Fruit fly (Drosophila melanogaster) whole organism, pupa: ENCODE measurements around the gene CG32856.

Source experiments
- CG10348 ChIP-seq: fragments of 200-800 bp; sonication (Bioruptor generic); IDR thresholded peaks from 2 replicates; pipeline ENCODE4 v1.3.6; 2022; ENCODE audit warnings: missing biosample characterization, missing genetic modification characterization
- CG12605 ChIP-seq: fragments of 200-800 bp; sonication (Bioruptor generic); IDR thresholded peaks from 2 replicates; pipeline ENCODE4 v1.3.6; 2022; ENCODE audit warnings: missing biosample characterization, missing genetic modification characterization
- CG13204 ChIP-seq: fragments of 200-800 bp; sonication (Bioruptor generic); optimal IDR thresholded peaks from 2 replicates; lab custom pipeline; 2018; ENCODE audit warnings: missing biosample characterization, mild to moderate bottlenecking, missing genetic modification characterization, moderate library complexity
- CG14655 ChIP-seq: fragments of 200-800 bp; sonication (Bioruptor generic); optimal IDR thresholded peaks from 3 replicates; lab custom pipeline; 2017; ENCODE audit warnings: mild to moderate bottlenecking, missing biosample characterization, missing genetic modification reagents, missing genetic modification characterization
- CG15710 ChIP-seq: fragments of 200-800 bp; sonication (Bioruptor generic); optimal IDR thresholded peaks from 2 replicates; lab custom pipeline; 2018; ENCODE audit warnings: missing biosample characterization, mild to moderate bottlenecking, missing genetic modification characterization, moderate library complexity
- CG17806 ChIP-seq: fragments of 200-800 bp; sonication (Bioruptor generic); optimal IDR thresholded peaks from 2 replicates; lab custom pipeline; 2018; ENCODE audit warnings: missing biosample characterization, mild to moderate bottlenecking, missing genetic modification characterization, moderate library complexity
- CG32121 ChIP-seq: fragments of 200-800 bp; sonication (Bioruptor generic); IDR thresholded peaks from 2 replicates; pipeline ENCODE4 v1.3.6; 2022; ENCODE audit warnings: missing biosample characterization, missing genetic modification characterization
- CG34367 ChIP-seq: fragments of 200-800 bp; sonication (Bioruptor generic); optimal IDR thresholded peaks from 2 replicates; lab custom pipeline; 2018; ENCODE audit warnings: missing biosample characterization, mild to moderate bottlenecking, missing genetic modification characterization
- CG4496 ChIP-seq: fragments of 200-800 bp; sonication (Bioruptor generic); IDR thresholded peaks from 3 replicates; pipeline ENCODE4 v1.3.6; 2022; ENCODE audit warnings: missing biosample characterization, missing genetic modification characterization
- CG8159 ChIP-seq: fragments of 200-800 bp; sonication (Bioruptor generic); optimal IDR thresholded peaks from 3 replicates; lab custom pipeline; 2018; ENCODE audit warnings: missing biosample characterization, mild to moderate bottlenecking, missing genetic modification characterization, moderate library complexity
- CG8301 ChIP-seq: fragments of 200-800 bp; sonication (Bioruptor generic); optimal IDR thresholded peaks from 2 replicates; lab custom pipeline; 2018; ENCODE audit warnings: missing biosample characterization, mild to moderate bottlenecking, missing genetic modification characterization
- CG9948 ChIP-seq: fragments of 200-800 bp; sonication (Bioruptor generic); optimal IDR thresholded peaks from 2 replicates; lab custom pipeline; 2018; ENCODE audit warnings: missing biosample characterization, mild to moderate bottlenecking, missing genetic modification characterization, moderate library complexity
- D1 ChIP-seq: fragments of 200-800 bp; sonication (Bioruptor generic); optimal IDR thresholded peaks from 2 replicates; lab custom pipeline; 2018; ENCODE audit warnings: missing biosample characterization, mild to moderate bottlenecking, missing genetic modification characterization, moderate library complexity
- EcR ChIP-seq: fragments of 200-800 bp; sonication (Bioruptor generic); optimal IDR thresholded peaks from 3 replicates; lab custom pipeline; 2019; ENCODE audit warnings: missing biosample characterization, missing genetic modification characterization, mild to moderate bottlenecking, moderate library complexity, missing genetic modification reagents
- Ets98B ChIP-seq: fragments of 200-800 bp; sonication (Bioruptor generic); IDR thresholded peaks from 2 replicates; pipeline ENCODE4 v1.3.6; 2022; ENCODE audit warnings: missing biosample characterization, missing genetic modification characterization
- Pif1A ChIP-seq: fragments of 200-800 bp; sonication (Bioruptor generic); optimal IDR thresholded peaks from 3 replicates; lab custom pipeline; 2016; ENCODE audit warnings: missing biosample characterization, missing genetic modification characterization
- Pif1B ChIP-seq: fragments of 200-800 bp; sonication (Bioruptor generic); optimal IDR thresholded peaks from 3 replicates; lab custom pipeline; 2016; ENCODE audit warnings: missing biosample characterization, missing genetic modification characterization
- Snoo ChIP-seq: fragments of 200-800 bp; sonication (Bioruptor generic); optimal IDR thresholded peaks from 3 replicates; lab custom pipeline; 2017; ENCODE audit warnings: missing biosample characterization, mild to moderate bottlenecking, missing genetic modification characterization, inconsistent platforms
- fd96Ca ChIP-seq: fragments of 200-800 bp; sonication (Bioruptor generic); IDR thresholded peaks from 3 replicates; pipeline ENCODE4 v1.3.6; 2022; ENCODE audit warnings: missing biosample characterization, missing genetic modification characterization
- gl ChIP-seq: fragments of 200-800 bp; sonication (Bioruptor generic); optimal IDR thresholded peaks from 2 replicates; lab custom pipeline; 2018; ENCODE audit warnings: missing biosample characterization, mild to moderate bottlenecking, missing genetic modification characterization
- rn ChIP-seq: fragments of 200-800 bp; sonication (Bioruptor generic); IDR thresholded peaks from 2 replicates; pipeline ENCODE4 v1.3.6; 2022; ENCODE audit warnings: missing biosample characterization, missing genetic modification characterization

The CG32856 gene

dm6 chr3R:15983541-15984229 lies 18.5 kb upstream of the CG32856 start:
- TF ChIP-seq rn = no peak
- no peak for TF ChIP-seq Snoo

dm6 chr3R:15975170-15975569 lies 10.0 kb upstream of the CG32856 start:
- TF ChIP-seq Snoo (no peak), CG12605 (GFP tag; lab: Robert Waterston, UW) (no peak), Pif1A (no peak), D1 (tag; lab: Kevin White, UChicago) (no peak), CG4496 (GFP tag; lab: Robert Waterston, UW) (no peak), CG8159 (tag; lab: Kevin White, UChicago) (no peak), rn (no peak), CG32121 (GFP tag; lab: Robert Waterston, UW) (no peak), CG14655 (no peak), CG8301 (tag; lab: Kevin White, UChicago) (no peak), CG34367 (no peak)

dm6 chr3R:15974235-15974634 lies 9.1 kb upstream of the CG32856 start:
- peak; percentile 87 for TF ChIP-seq CG8301 (tag; lab: Kevin White, UChicago)
- TF ChIP-seq D1 (tag; lab: Kevin White, UChicago) = no peak
- TF ChIP-seq CG12605 (GFP tag; lab: Robert Waterston, UW) = no peak
- no peak for TF ChIP-seq CG10348 (GFP tag; lab: Robert Waterston, UW)
- TF ChIP-seq fd96Ca (GFP tag; lab: Robert Waterston, UW) = no peak
- peak; percentile 79 for TF ChIP-seq CG9948
- TF ChIP-seq CG17806 (tag; lab: Kevin White, UChicago) = peak; percentile 74
- peak; percentile 71 for TF ChIP-seq Snoo
- no peak for TF ChIP-seq CG8159 (tag; lab: Kevin White, UChicago)
- no peak for TF ChIP-seq CG4496 (GFP tag; lab: Robert Waterston, UW)
- TF ChIP-seq Pif1B (GFP tag; lab: Kevin White, UChicago) = peak; percentile 75
- peak; percentile 83 for TF ChIP-seq CG14655
- TF ChIP-seq CG13204 (GFP tag; lab: Kevin White, UChicago) = peak; percentile 64
- no peak for TF ChIP-seq EcR (GFP tag; lab: Kevin White, UChicago)
- TF ChIP-seq Pif1A = peak; percentile 86
- peak; percentile 68 for TF ChIP-seq CG34367
- TF ChIP-seq Ets98B = no peak
- peak; percentile 76 for TF ChIP-seq CG15710 (tag; lab: Kevin White, UChicago)
- TF ChIP-seq rn = no peak
- TF ChIP-seq CG32121 (GFP tag; lab: Robert Waterston, UW) = no peak
- peak; percentile 37 for TF ChIP-seq gl (tag; lab: Kevin White, UChicago)

- TF ChIP-seq CG9948 (no peak), CG13204 (GFP tag; lab: Kevin White, UChicago) (no peak), CG14655 (peak; percentile 24), Pif1B (GFP tag; lab: Kevin White, UChicago) (no peak), CG17806 (tag; lab: Kevin White, UChicago) (no peak), Ets98B (no peak)
Observed at dm6 chr3R:15973488-15973975, 8.4 kb upstream of the CG32856 start.

DNA sequence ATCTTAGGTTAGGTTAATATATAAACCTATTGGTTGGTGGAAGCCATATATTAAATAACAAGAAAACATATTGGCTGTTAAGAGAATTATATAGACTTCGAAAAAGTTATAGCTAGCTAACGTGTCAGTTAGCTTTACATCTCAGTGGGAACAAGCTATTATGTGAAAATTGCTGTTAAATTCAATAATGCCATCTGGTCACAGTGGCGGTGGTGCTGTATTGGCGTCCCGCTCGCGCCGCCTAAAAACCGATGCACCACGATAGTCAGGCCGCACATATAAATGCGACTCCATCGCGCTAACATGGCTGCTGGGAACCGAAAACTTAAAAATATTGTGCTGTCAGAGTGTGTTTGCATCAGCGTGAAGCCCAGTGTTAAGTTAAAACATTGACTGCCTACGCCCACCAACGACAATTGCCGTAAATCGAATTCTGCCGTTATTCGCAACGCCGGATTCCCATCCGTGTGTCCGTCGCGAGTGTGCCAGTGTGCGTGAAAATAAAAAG lies 7.9 kb upstream of the CG32856 start, which contains the start of gene Hel89B:
TSS of gene Hel89B (plus strand) at position 320 of the 508 bp plus-strand sequence.
- peak; percentile 49 for TF ChIP-seq CG8159 (tag; lab: Kevin White, UChicago)
- no peak for TF ChIP-seq gl (tag; lab: Kevin White, UChicago)
- peak; percentile 43 for TF ChIP-seq CG9948
- peak; percentile 29 for TF ChIP-seq CG8301 (tag; lab: Kevin White, UChicago)
- peak; percentile 7 for TF ChIP-seq CG17806 (tag; lab: Kevin White, UChicago)
- no peak for TF ChIP-seq Pif1B (GFP tag; lab: Kevin White, UChicago)
- TF ChIP-seq CG15710 (tag; lab: Kevin White, UChicago) = peak; percentile 29
- TF ChIP-seq, all 21 proteins: peak for 5

dm6 chr3R:15972298-15972978 lies 7.3 kb upstream of the CG32856 start, which contains the start of gene mor:
Gene mor (minus strand): TSS chr3R:15972913.
- TF ChIP-seq CG9948 = no peak
- no peak for TF ChIP-seq CG4496 (GFP tag; lab: Robert Waterston, UW)
- no peak for TF ChIP-seq Pif1A
- TF ChIP-seq rn = no peak
- TF ChIP-seq CG8159 (tag; lab: Kevin White, UChicago) = no peak
- no peak for TF ChIP-seq EcR (GFP tag; lab: Kevin White, UChicago)
- no peak for TF ChIP-seq D1 (tag; lab: Kevin White, UChicago)
- no peak for TF ChIP-seq Pif1B (GFP tag; lab: Kevin White, UChicago)
- TF ChIP-seq CG32121 (GFP tag; lab: Robert Waterston, UW) = no peak
- no peak for TF ChIP-seq fd96Ca (GFP tag; lab: Robert Waterston, UW)
- no peak for TF ChIP-seq CG17806 (tag; lab: Kevin White, UChicago)
- TF ChIP-seq CG8301 (tag; lab: Kevin White, UChicago) = no peak
- no peak for TF ChIP-seq CG10348 (GFP tag; lab: Robert Waterston, UW)
- no peak for TF ChIP-seq CG15710 (tag; lab: Kevin White, UChicago)
- TF ChIP-seq CG14655 = no peak
